Worm (Caenorhabditis elegans) whole organism, mixed stage, embryonic: ENCODE results near the gene brd-1.

Source experiments
- M03D4.4 ChIP-seq: sonication (generic microtip); optimal IDR thresholded peaks from 2 replicates; lab custom pipeline; 2017; ENCODE audit warnings: mild to moderate bottlenecking, missing genetic modification characterization, missing compliant biosample characterization
- bed-3 ChIP-seq: fragments of 200-800 bp; sonication (Bioruptor generic); optimal IDR thresholded peaks from 3 replicates; lab custom pipeline; 2018; ENCODE audit warnings: mild to moderate bottlenecking, missing genetic modification characterization, moderate library complexity, missing compliant biosample characterization
- blmp-1 ChIP-seq: fragments of 150-350 bp; optimal IDR thresholded peaks from 2 replicates; lab custom pipeline; 2014; ENCODE audit warnings: missing biosample characterization, missing genetic modification characterization
- ceh-39 ChIP-seq: fragments of 150-350 bp; optimal IDR thresholded peaks from 2 replicates; lab custom pipeline; 2014; ENCODE audit warnings: missing biosample characterization, missing genetic modification characterization
- ceh-43 ChIP-seq: fragments of 200-800 bp; sonication (Bioruptor generic); optimal IDR thresholded peaks from 2 replicates; lab custom pipeline; 2018; ENCODE audit warnings: mild to moderate bottlenecking, missing genetic modification characterization, moderate library complexity, missing compliant biosample characterization
- ceh-83 ChIP-seq: fragments of 200-800 bp; sonication (Bioruptor generic); optimal IDR thresholded peaks from 2 replicates; lab custom pipeline; 2018; ENCODE audit warnings: mild to moderate bottlenecking, missing genetic modification characterization, missing compliant biosample characterization
- cnd-1 ChIP-seq: fragments of 200-800 bp; sonication (Bioruptor generic); optimal IDR thresholded peaks from 2 replicates; lab custom pipeline; 2018; ENCODE audit warnings: mild to moderate bottlenecking, missing genetic modification characterization, missing compliant biosample characterization
- drap-1 ChIP-seq: fragments of 200-800 bp; sonication (Bioruptor generic); optimal IDR thresholded peaks from 3 replicates; lab custom pipeline; 2018; ENCODE audit warnings: mild to moderate bottlenecking, missing genetic modification characterization, missing compliant biosample characterization
- elt-1 ChIP-seq: sonication (generic microtip); optimal IDR thresholded peaks from 2 replicates; lab custom pipeline; 2017; ENCODE audit warnings: missing genetic modification characterization, mild to moderate bottlenecking, missing compliant biosample characterization, antibody characterized with exemption, moderate library complexity, borderline replicate concordance; ENCODE audit not compliant: insufficient read depth
- ham-2 ChIP-seq: fragments of 200-800 bp; sonication (Bioruptor generic); optimal IDR thresholded peaks from 2 replicates; lab custom pipeline; 2018; ENCODE audit warnings: mild to moderate bottlenecking, missing genetic modification characterization, missing compliant biosample characterization
- hlh-1 ChIP-seq: fragments of 150-350 bp; optimal IDR thresholded peaks from 2 replicates; lab custom pipeline; 2014; ENCODE audit warnings: missing biosample characterization, missing genetic modification reagents, missing genetic modification characterization
- lin-13 ChIP-seq: fragments of 150-350 bp; optimal IDR thresholded peaks from 2 replicates; lab custom pipeline; 2014; ENCODE audit warnings: missing biosample characterization, missing genetic modification characterization
- lsy-2 ChIP-seq: fragments of 150-350 bp; optimal IDR thresholded peaks from 2 replicates; lab custom pipeline; 2014; ENCODE audit warnings: missing biosample characterization, missing genetic modification characterization
- mep-1 ChIP-seq: fragments of 150-350 bp; optimal IDR thresholded peaks from 2 replicates; lab custom pipeline; 2017; ENCODE audit warnings: missing biosample characterization, missing genetic modification reagents, missing genetic modification characterization, inconsistent platforms
- mls-2 ChIP-seq: sonication (generic microtip); optimal IDR thresholded peaks from 2 replicates; lab custom pipeline; 2016; ENCODE audit warnings: mild to moderate bottlenecking, missing genetic modification characterization, moderate library complexity, missing compliant biosample characterization
- nhr-12 ChIP-seq: fragments of 150-350 bp; optimal IDR thresholded peaks from 2 replicates; lab custom pipeline; 2014; ENCODE audit warnings: missing biosample characterization, missing genetic modification characterization
- nhr-2 ChIP-seq: fragments of 150-350 bp; optimal IDR thresholded peaks from 2 replicates; lab custom pipeline; 2014; ENCODE audit warnings: missing biosample characterization, missing genetic modification characterization
- nhr-28 ChIP-seq: fragments of 150-350 bp; optimal IDR thresholded peaks from 2 replicates; lab custom pipeline; 2014; ENCODE audit warnings: missing biosample characterization, missing genetic modification characterization
- nhr-76 ChIP-seq: sonication (generic microtip); optimal IDR thresholded peaks from 2 replicates; lab custom pipeline; 2017; ENCODE audit warnings: missing biosample characterization, missing genetic modification characterization
- pha-4 ChIP-seq: fragments of 150-350 bp; optimal IDR thresholded peaks from 2 replicates; lab custom pipeline; 2018; ENCODE audit warnings: missing biosample characterization, missing genetic modification reagents, missing genetic modification characterization
- sem-2 ChIP-seq: fragments of 200-800 bp; sonication (Bioruptor generic); optimal IDR thresholded peaks from 2 replicates; lab custom pipeline; 2018; ENCODE audit warnings: mild to moderate bottlenecking, missing genetic modification characterization, missing compliant biosample characterization
- snpc-4 ChIP-seq: fragments of 150-350 bp; optimal IDR thresholded peaks from 2 replicates; lab custom pipeline; 2014; ENCODE audit warnings: missing biosample characterization, missing genetic modification characterization
- sptf-1 ChIP-seq: sonication (generic microtip); optimal IDR thresholded peaks from 2 replicates; lab custom pipeline; 2017; ENCODE audit warnings: mild to moderate bottlenecking, missing genetic modification characterization, moderate library complexity, missing compliant biosample characterization
- tbx-8 ChIP-seq: fragments of 200-800 bp; sonication (Bioruptor generic); optimal IDR thresholded peaks from 2 replicates; lab custom pipeline; 2018; ENCODE audit warnings: mild to moderate bottlenecking, missing genetic modification characterization, moderate library complexity, missing compliant biosample characterization
- unc-120 ChIP-seq: sonication (generic microtip); optimal IDR thresholded peaks from 2 replicates; lab custom pipeline; 2017; ENCODE audit warnings: missing genetic modification characterization, missing compliant biosample characterization; ENCODE audit not compliant: poor library complexity, severe bottlenecking
- unc-39 ChIP-seq: fragments of 150-350 bp; optimal IDR thresholded peaks from 2 replicates; lab custom pipeline; 2014; ENCODE audit warnings: missing biosample characterization, missing genetic modification characterization
- zip-8 ChIP-seq: fragments of 150-350 bp; optimal IDR thresholded peaks from 2 replicates; lab custom pipeline; 2014; ENCODE audit warnings: missing biosample characterization, missing genetic modification characterization
- ztf-11 ChIP-seq: fragments of 150-350 bp; optimal IDR thresholded peaks from 2 replicates; lab custom pipeline; 2014; ENCODE audit warnings: missing biosample characterization, missing genetic modification characterization

Gene brd-1

ce11 chrIII:6869268-6869667 is 20.0 kb downstream of the brd-1 start, which contains the start of the genes cra-1 and kbp-1:
cra-1 (minus strand) TSS chrIII:6869460.
kbp-1 (plus strand) TSS chrIII:6869633.
- TF ChIP-seq tbx-8: no peak
- TF ChIP-seq hlh-1 (tag; lab: Kevin White, UChicago): no peak
- TF ChIP-seq ztf-11: no peak
- TF ChIP-seq sptf-1 (tag; lab: Kevin White, UChicago): no peak
- TF ChIP-seq nhr-76 (tag; lab: Kevin White, UChicago): no peak
- peak; percentile 85 for TF ChIP-seq unc-120 (tag; lab: Kevin White, UChicago)
- TF ChIP-seq lin-13 (tag; lab: Kevin White, UChicago): peak; percentile 11
- peak; percentile 48 for TF ChIP-seq lsy-2 (tag; lab: Kevin White, UChicago)
- TF ChIP-seq mep-1: peak; percentile 58
- TF ChIP-seq unc-39 (tag; lab: Kevin White, UChicago): no peak
- TF ChIP-seq pha-4 (tag; lab: Kevin White, UChicago): no peak

- TF ChIP-seq M03D4.4 (tag; lab: Kevin White, UChicago): no peak
- TF ChIP-seq blmp-1 (tag; lab: Kevin White, UChicago): peak; percentile 47
- TF ChIP-seq ceh-83 (GFP tag; lab: Kevin White, UChicago): no peak
Observed at ce11 chrIII:6863901-6864300, 25.4 kb downstream of the brd-1 start, which contains the start of gene sma-3. sma-3 (minus strand) TSS chrIII:6863968.

DNA sequence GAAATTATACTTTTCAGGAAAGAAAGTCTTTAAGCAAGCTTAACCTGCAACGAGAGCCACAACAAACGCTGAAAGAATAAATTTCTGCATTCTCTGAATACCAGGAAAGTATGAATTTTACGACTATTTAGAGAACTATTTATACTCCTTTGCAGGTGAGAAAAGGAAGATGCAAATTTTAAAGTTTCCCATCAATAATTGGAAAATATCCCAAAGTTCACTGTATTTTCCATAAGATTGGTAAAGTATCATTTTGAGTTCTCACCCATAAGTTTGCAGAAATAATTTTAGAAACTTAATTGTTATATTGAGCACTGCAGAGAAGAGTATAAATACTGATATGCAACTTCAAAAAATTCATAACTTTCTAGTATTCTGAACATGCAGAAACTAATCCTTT is 29.8 kb downstream of the brd-1 start, which contains the start of gene clec-158:
Gene clec-158 (minus strand): TSS at position 101 of the 400 bp plus-strand sequence.
- TF ChIP-seq cnd-1 (tag; lab: Kevin White, UChicago) (no peak), nhr-12 (tag; lab: Kevin White, UChicago) (no peak), sem-2 (GFP tag; lab: Kevin White, UChicago) (no peak), snpc-4 (tag; lab: Kevin White, UChicago) (no peak), ceh-39 (no peak), nhr-2 (tag; lab: Kevin White, UChicago) (no peak), lin-13 (tag; lab: Kevin White, UChicago) (no peak), M03D4.4 (tag; lab: Kevin White, UChicago) (no peak), tbx-8 (no peak), elt-1 (tag; lab: Kevin White, UChicago) (no peak), nhr-28 (tag; lab: Kevin White, UChicago) (no peak), drap-1 (GFP tag; lab: Kevin White, UChicago) (no peak), blmp-1 (tag; lab: Kevin White, UChicago) (no peak), mls-2 (no peak), pha-4 (tag; lab: Kevin White, UChicago) (no peak), mep-1 (no peak), unc-120 (tag; lab: Kevin White, UChicago) (no peak), zip-8 (tag; lab: Kevin White, UChicago) (no peak)

ce11 chrIII:6857390-6857848 is 31.9 kb downstream of the brd-1 start:
- TF ChIP-seq elt-1 (tag; lab: Kevin White, UChicago) (no peak), ceh-43 (GFP tag; lab: Kevin White, UChicago) (no peak), unc-120 (tag; lab: Kevin White, UChicago) (no peak), bed-3 (GFP tag; lab: Kevin White, UChicago) (no peak), cnd-1 (tag; lab: Kevin White, UChicago) (no peak)

DNA sequence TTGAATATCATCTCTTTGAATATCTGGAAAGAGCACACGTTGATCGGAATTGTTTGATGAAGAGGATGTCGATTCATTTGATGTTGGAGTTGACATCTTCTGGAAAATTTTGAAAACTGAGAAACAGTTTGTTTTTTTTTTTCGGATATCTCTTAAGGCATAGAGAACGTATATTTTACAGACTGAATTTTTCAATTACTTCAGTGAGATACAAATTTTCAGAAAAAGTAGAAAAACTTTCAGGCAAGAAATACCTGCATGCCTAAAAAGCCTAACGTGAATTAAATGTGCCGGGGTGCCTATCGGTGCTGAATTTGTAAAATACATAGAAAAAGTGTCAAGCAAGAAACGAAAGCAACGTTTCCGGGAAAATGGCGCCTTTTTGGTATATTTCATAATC is 32.6 kb downstream of the brd-1 start, which contains the start of gene zak-1:
Gene zak-1 (minus strand): TSS at position 101 of the 400 bp plus-strand sequence.
- no peak for TF ChIP-seq blmp-1 (tag; lab: Kevin White, UChicago)
- no peak for TF ChIP-seq ham-2 (GFP tag; lab: Kevin White, UChicago)
- TF ChIP-seq, all 35 proteins: peak for 0

- TF ChIP-seq zip-8 (tag; lab: Kevin White, UChicago) (no peak), tbx-8 (no peak), bed-3 (GFP tag; lab: Kevin White, UChicago) (no peak), mls-2 (no peak), ceh-43 (GFP tag; lab: Kevin White, UChicago) (no peak), ham-2 (GFP tag; lab: Kevin White, UChicago) (no peak)
Observed at ce11 chrIII:6850255-6850654, 39.0 kb downstream of the brd-1 start, which contains the start of gene srv-1. srv-1 (plus strand) TSS chrIII:6850385.
